Fruit fly (Drosophila melanogaster) whole organism, embryonic: Measurements from ENCODE around the gene dpr9.
A peak's percentile ranks its signal among the peaks of the same experiment; 100 is the strongest.

ENCODE experiments used
- Aef1 ChIP-seq: fragments of 200-800 bp; sonication (Bioruptor generic); IDR thresholded peaks from 3 replicates; pipeline ENCODE4 v1.3.6; 2022; ENCODE audit warnings: missing biosample characterization, missing genetic modification characterization
- CG10565 ChIP-seq: fragments of 200-800 bp; sonication (Bioruptor generic); optimal IDR thresholded peaks from 3 replicates; lab custom pipeline; 2016; ENCODE audit warnings: missing biosample characterization, mild to moderate bottlenecking, missing genetic modification characterization
- CG11456 ChIP-seq: fragments of 200-800 bp; sonication (Bioruptor generic); IDR thresholded peaks from 3 replicates; pipeline ENCODE4 v1.3.6; 2022; ENCODE audit warnings: missing biosample characterization, missing genetic modification characterization
- CG12071 ChIP-seq: fragments of 200-800 bp; sonication (Bioruptor generic); optimal IDR thresholded peaks from 3 replicates; lab custom pipeline; 2018; ENCODE audit warnings: missing biosample characterization, mild to moderate bottlenecking, missing genetic modification characterization
- CG12744 ChIP-seq: fragments of 200-800 bp; sonication (Bioruptor generic); optimal IDR thresholded peaks from 2 replicates; lab custom pipeline; 2016; ENCODE audit warnings: missing biosample characterization, missing genetic modification characterization
- CG12769 ChIP-seq: fragments of 200-800 bp; sonication (Bioruptor generic); optimal IDR thresholded peaks from 2 replicates; lab custom pipeline; 2019; ENCODE audit warnings: missing biosample characterization, mild to moderate bottlenecking, missing genetic modification characterization, moderate library complexity
- CG13894 ChIP-seq: fragments of 200-800 bp; sonication (Bioruptor generic); optimal IDR thresholded peaks from 3 replicates; lab custom pipeline; 2018; ENCODE audit warnings: missing biosample characterization, mild to moderate bottlenecking, missing genetic modification characterization, moderate library complexity
- CG14441 ChIP-seq: fragments of 200-800 bp; sonication (Bioruptor generic); IDR thresholded peaks from 2 replicates; pipeline ENCODE4 v1.3.6; 2022; ENCODE audit warnings: missing biosample characterization, missing genetic modification characterization
- CG1529 ChIP-seq: fragments of 200-800 bp; sonication (Bioruptor generic); optimal IDR thresholded peaks from 3 replicates; lab custom pipeline; 2018; ENCODE audit warnings: missing biosample characterization, missing genetic modification characterization
- CG1602 ChIP-seq: fragments of 200-800 bp; sonication (Bioruptor generic); optimal IDR thresholded peaks from 3 replicates; lab custom pipeline; 2016; ENCODE audit warnings: missing biosample characterization, missing genetic modification characterization
- CG17361 ChIP-seq: fragments of 200-800 bp; sonication (Bioruptor generic); IDR thresholded peaks from 3 replicates; pipeline ENCODE4 v1.3.6; 2022; ENCODE audit warnings: missing biosample characterization, missing genetic modification characterization
- CG18011 ChIP-seq: fragments of 200-800 bp; sonication (Bioruptor generic); optimal IDR thresholded peaks from 2 replicates; lab custom pipeline; 2017; ENCODE audit warnings: missing biosample characterization, missing genetic modification characterization, mild to moderate bottlenecking, moderate library complexity, missing genotype
- CG42726 ChIP-seq: fragments of 200-800 bp; sonication (Bioruptor generic); IDR thresholded peaks from 2 replicates; pipeline ENCODE4 v1.3.6; 2022; ENCODE audit warnings: missing biosample characterization, missing genetic modification characterization; ENCODE audit not compliant: partially characterized antibody
- CG4360 ChIP-seq: fragments of 200-800 bp; sonication (Bioruptor generic); IDR thresholded peaks from 2 replicates; pipeline ENCODE4 v1.3.6; 2022; ENCODE audit warnings: missing biosample characterization, missing genetic modification characterization
- CG6683 ChIP-seq: fragments of 200-800 bp; sonication (Bioruptor generic); optimal IDR thresholded peaks from 2 replicates; lab custom pipeline; 2017; ENCODE audit warnings: missing biosample characterization, mild to moderate bottlenecking, missing genetic modification characterization, missing genetic modification reagents
- CG9797 ChIP-seq: fragments of 200-800 bp; sonication (Bioruptor generic); optimal IDR thresholded peaks from 3 replicates; lab custom pipeline; 2018; ENCODE audit warnings: missing biosample characterization, mild to moderate bottlenecking, missing genetic modification characterization
- CG9817 ChIP-seq: fragments of 200-800 bp; sonication (Bioruptor generic); optimal IDR thresholded peaks from 2 replicates; lab custom pipeline; 2018; ENCODE audit warnings: missing biosample characterization, mild to moderate bottlenecking, missing genetic modification characterization, moderate library complexity
- CG9932 ChIP-seq: fragments of 200-800 bp; sonication (Bioruptor generic); IDR thresholded peaks from 2 replicates; pipeline ENCODE4 v1.3.6; 2022; ENCODE audit warnings: missing biosample characterization, missing genetic modification characterization
- CTCF ChIP-seq: fragments of 200-800 bp; sonication (Bioruptor generic); optimal IDR thresholded peaks from 2 replicates; lab custom pipeline; 2017; ENCODE audit warnings: missing biosample characterization, mild to moderate bottlenecking, missing genetic modification characterization, moderate library complexity
- CrebB ChIP-seq: fragments of 200-800 bp; sonication (Bioruptor generic); optimal IDR thresholded peaks from 3 replicates; lab custom pipeline; 2018; ENCODE audit warnings: missing biosample characterization, mild to moderate bottlenecking, missing genetic modification characterization
- Deaf1 ChIP-seq: fragments of 200-800 bp; optimal IDR thresholded peaks from 3 replicates; lab custom pipeline; 2019; ENCODE audit warnings: missing biosample characterization, mild to moderate bottlenecking, missing genetic modification characterization, moderate library complexity
- Dip2 ChIP-seq: fragments of 200-800 bp; sonication (Bioruptor generic); IDR thresholded peaks from 2 replicates; pipeline ENCODE4 v1.3.6; 2022; ENCODE audit warnings: missing biosample characterization, missing genetic modification characterization
- Dip3 ChIP-seq: fragments of 200-800 bp; sonication (Bioruptor generic); optimal IDR thresholded peaks from 3 replicates; lab custom pipeline; 2016; ENCODE audit warnings: missing biosample characterization, missing genetic modification characterization
- Doc3 ChIP-seq: fragments of 200-800 bp; sonication (Bioruptor generic); IDR thresholded peaks from 3 replicates; pipeline ENCODE4 v1.3.6; 2022; ENCODE audit warnings: missing biosample characterization, missing genetic modification characterization; ENCODE audit not compliant: partially characterized antibody
- Dref ChIP-seq: fragments of 200-800 bp; sonication (Bioruptor generic); IDR thresholded peaks from 2 replicates; pipeline ENCODE4 v1.3.6; 2022; ENCODE audit warnings: missing biosample characterization, missing genetic modification characterization
- H2.0 ChIP-seq: fragments of 200-800 bp; sonication (Bioruptor generic); IDR thresholded peaks from 2 replicates; pipeline ENCODE4 v1.3.6; 2022; ENCODE audit warnings: missing biosample characterization, missing genetic modification characterization
- HmgZ ChIP-seq: fragments of 200-800 bp; sonication (Bioruptor generic); optimal IDR thresholded peaks from 2 replicates; lab custom pipeline; 2018; ENCODE audit warnings: missing biosample characterization, mild to moderate bottlenecking, missing genetic modification characterization
- Meics ChIP-seq: fragments of 200-800 bp; sonication (Bioruptor generic); optimal IDR thresholded peaks from 2 replicates; lab custom pipeline; 2017; ENCODE audit warnings: missing biosample characterization, mild to moderate bottlenecking, missing genetic modification characterization
- Mes4 ChIP-seq: fragments of 200-800 bp; sonication (Bioruptor generic); optimal IDR thresholded peaks from 2 replicates; lab custom pipeline; 2016; ENCODE audit warnings: missing biosample characterization, missing genetic modification characterization
- NC2α ChIP-seq: fragments of 200-800 bp; sonication (Bioruptor generic); optimal IDR thresholded peaks from 2 replicates; lab custom pipeline; 2016; ENCODE audit warnings: missing biosample characterization, missing genetic modification characterization
- Nf-YB ChIP-seq: fragments of 200-800 bp; sonication (Bioruptor generic); optimal IDR thresholded peaks from 3 replicates; lab custom pipeline; 2019; ENCODE audit warnings: missing biosample characterization, mild to moderate bottlenecking, missing genetic modification characterization, moderate library complexity
- NfI ChIP-seq: fragments of 200-800 bp; sonication (Bioruptor generic); optimal IDR thresholded peaks from 3 replicates; lab custom pipeline; 2018; ENCODE audit warnings: missing biosample characterization, mild to moderate bottlenecking, missing genetic modification characterization, moderate library complexity
- Pdp1 ChIP-seq, 2 experiments: fragments of 200-800 bp; sonication (Bioruptor generic); optimal IDR thresholded peaks; 3 replicates each; lab custom pipeline; 2016; ENCODE audit warnings: missing biosample characterization in 2 of 2, missing genetic modification characterization in 2 of 2, mild to moderate bottlenecking in 1 of 2, moderate library complexity in 1 of 2
- Poxn ChIP-seq: fragments of 200-800 bp; sonication (Bioruptor generic); IDR thresholded peaks from 2 replicates; pipeline ENCODE4 v1.3.6; 2022; ENCODE audit warnings: missing biosample characterization, missing genetic modification characterization
- Xrp1 ChIP-seq: fragments of 200-800 bp; sonication (Bioruptor generic); IDR thresholded peaks from 2 replicates; pipeline ENCODE4 v1.3.6; 2022; ENCODE audit warnings: missing biosample characterization, missing genetic modification characterization
- ap ChIP-seq: fragments of 200-800 bp; sonication (Bioruptor generic); IDR thresholded peaks from 2 replicates; pipeline ENCODE4 v1.3.6; 2022; ENCODE audit warnings: missing biosample characterization, missing genetic modification characterization
- ash1 ChIP-seq: fragments of 200-800 bp; sonication (Bioruptor generic); optimal IDR thresholded peaks from 2 replicates; lab custom pipeline; 2018; ENCODE audit warnings: missing biosample characterization, mild to moderate bottlenecking, missing genetic modification characterization
- ato ChIP-seq: fragments of 200-800 bp; sonication (Bioruptor generic); IDR thresholded peaks from 2 replicates; pipeline ENCODE4 v1.3.6; 2022; ENCODE audit warnings: missing biosample characterization, missing genetic modification characterization; ENCODE audit not compliant: partially characterized antibody
- bbx ChIP-seq: fragments of 200-800 bp; sonication (Bioruptor generic); IDR thresholded peaks from 2 replicates; pipeline ENCODE4 v1.3.6; 2022; ENCODE audit warnings: missing biosample characterization, missing genetic modification characterization; ENCODE audit not compliant: partially characterized antibody
- ewg ChIP-seq: fragments of 200-800 bp; sonication (Bioruptor generic); optimal IDR thresholded peaks from 3 replicates; lab custom pipeline; 2017; ENCODE audit warnings: mild to moderate bottlenecking, missing biosample characterization, missing genetic modification reagents, missing genetic modification characterization
- gem ChIP-seq: fragments of 200-800 bp; sonication (Bioruptor generic); optimal IDR thresholded peaks from 2 replicates; lab custom pipeline; 2019; ENCODE audit warnings: missing biosample characterization, mild to moderate bottlenecking, missing genetic modification characterization, moderate library complexity
- grau ChIP-seq: fragments of 200-800 bp; optimal IDR thresholded peaks from 3 replicates; lab custom pipeline; 2019; ENCODE audit warnings: missing biosample characterization, mild to moderate bottlenecking, missing genetic modification characterization, moderate library complexity
- ham ChIP-seq: fragments of 200-800 bp; sonication (Bioruptor generic); IDR thresholded peaks from 2 replicates; pipeline ENCODE4 v1.3.6; 2022; ENCODE audit warnings: missing biosample characterization, missing genetic modification characterization
- ind ChIP-seq: fragments of 200-800 bp; sonication (Bioruptor generic); optimal IDR thresholded peaks from 3 replicates; lab custom pipeline; 2016; ENCODE audit warnings: missing biosample characterization, missing genetic modification characterization
- maf-S ChIP-seq: fragments of 200-800 bp; sonication (Bioruptor generic); optimal IDR thresholded peaks from 2 replicates; lab custom pipeline; 2016; ENCODE audit warnings: missing biosample characterization, missing genetic modification characterization
- odd ChIP-seq: fragments of 200-800 bp; sonication (Bioruptor generic); optimal IDR thresholded peaks from 2 replicates; lab custom pipeline; 2017; ENCODE audit warnings: missing biosample characterization, mild to moderate bottlenecking, missing genetic modification characterization
- vnd ChIP-seq: fragments of 200-800 bp; sonication (Bioruptor generic); IDR thresholded peaks from 3 replicates; pipeline ENCODE4 v1.3.6; 2022; ENCODE audit warnings: missing biosample characterization, missing genetic modification characterization; ENCODE audit not compliant: partially characterized antibody
- z ChIP-seq: fragments of 200-800 bp; sonication (Bioruptor generic); IDR thresholded peaks from 3 replicates; pipeline ENCODE4 v1.3.6; 2022; ENCODE audit warnings: missing biosample characterization, missing genetic modification characterization
- zf30C ChIP-seq: fragments of 200-800 bp; sonication (Bioruptor generic); optimal IDR thresholded peaks from 3 replicates; lab custom pipeline; 2018; ENCODE audit warnings: missing biosample characterization, mild to moderate bottlenecking, missing genetic modification characterization
- zfh1 ChIP-seq: fragments of 200-800 bp; sonication (Bioruptor generic); IDR thresholded peaks from 3 replicates; pipeline ENCODE4 v1.3.6; 2022; ENCODE audit warnings: missing biosample characterization, missing genetic modification characterization

Gene dpr9

dm6 chr3R:15087606-15088193 lies 10.7 kb upstream of the dpr9 start (continued):
- TF ChIP-seq ap (peak; percentile 83), Doc3 (no peak), ewg (GFP tag; lab: Kevin White, UChicago) (peak; percentile 72), NfI (GFP tag; lab: Kevin White, UChicago) (peak; percentile 75), CG13894 (tag; lab: Kevin White, UChicago) (no peak), odd (GFP tag; lab: Kevin White, UChicago) (peak; percentile 74), Xrp1 (GFP tag; lab: Robert Waterston, UW) (peak; percentile 89), CG42726 (GFP tag; lab: Robert Waterston, UW) (no peak), Deaf1 (tag; lab: Kevin White, UChicago) (peak; percentile 45), Aef1 (GFP tag; lab: Robert Waterston, UW) (peak; percentile 93), Dip3 (peak; percentile 64), CG9932 (GFP tag; lab: Robert Waterston, UW) (peak; percentile 70), NC2α (GFP tag; lab: Kevin White, UChicago) (peak; percentile 66), ash1 (no peak), z (GFP tag; lab: Robert Waterston, UW) (0 out of 3 replicates have a peak, but pooled peaks have one; percentile 54), CG1529 (GFP tag; lab: Kevin White, UChicago) (peak; percentile 57), CG12744 (GFP tag; lab: Kevin White, UChicago) (peak; percentile 57), Meics (GFP tag; lab: Kevin White, UChicago) (peak; percentile 83), ato (GFP tag; lab: Robert Waterston, UW) (no peak), CG14441 (GFP tag; lab: Robert Waterston, UW) (peak; percentile 96), CG17361 (GFP tag; lab: Robert Waterston, UW) (peak; percentile 89), Poxn (GFP tag; lab: Robert Waterston, UW) (no peak), CG18011 (GFP tag; lab: Kevin White, UChicago) (peak; percentile 26), CG12071 (GFP tag; lab: Kevin White, UChicago) (peak; percentile 86), CG9797 (GFP tag; lab: Kevin White, UChicago) (no peak), Mes4 (GFP tag; lab: Kevin White, UChicago) (peak; percentile 73), HmgZ (tag; lab: Kevin White, UChicago) (peak; percentile 71), Dref (no peak), Nf-YB (GFP tag; lab: Kevin White, UChicago) (peak; percentile 56), CG12769 (tag; lab: Kevin White, UChicago) (peak; percentile 84), CG4360 (GFP tag; lab: Robert Waterston, UW) (peak; percentile 26; the same call in 1 of the 2 replicates), CrebB (tag; lab: Kevin White, UChicago) (peak; percentile 67), vnd (GFP tag; lab: Robert Waterston, UW) (no peak), H2.0 (GFP tag; lab: Robert Waterston, UW) (peak; percentile 92), CG6683 (peak; percentile 65), Pdp1 (GFP tag; optimal IDR thresholded peaks at IDR 0.05; lab: Kevin White, UChicago) (peak; percentile 79 to 84), CG10565 (GFP tag; lab: Kevin White, UChicago) (peak; percentile 14), maf-S (GFP tag; lab: Kevin White, UChicago) (peak; percentile 78), ind (peak; percentile 89), gem (tag; lab: Kevin White, UChicago) (peak; percentile 91), CTCF (GFP tag; lab: Kevin White, UChicago) (peak; percentile 14), zfh1 (GFP tag; lab: Robert Waterston, UW) (peak; percentile 82; the same call in 2 of the 3 replicates), Dip2 (GFP tag; lab: Robert Waterston, UW) (peak; percentile 49; the same call in 1 of the 2 replicates), CG9817 (tag; lab: Kevin White, UChicago) (peak; percentile 80), ham (0 out of 2 replicates have a peak, but pooled peaks have one; percentile 39), zf30C (no peak), bbx (no peak), grau (tag; lab: Kevin White, UChicago) (peak; percentile 82), CG11456 (GFP tag; lab: Robert Waterston, UW) (peak; percentile 90), CG1602 (GFP tag; lab: Kevin White, UChicago) (peak; percentile 76)
